Fruit fly (Drosophila melanogaster) whole organism, embryonic: ENCODE measurements around the gene CG9737.

Source experiments
- Blimp-1 ChIP-seq: fragments of 200-800 bp; sonication (Bioruptor generic); optimal IDR thresholded peaks from 3 replicates; lab custom pipeline; 2018; ENCODE audit warnings: missing biosample characterization, missing genetic modification characterization, mild to moderate bottlenecking, moderate library complexity, missing genetic modification reagents
- CG10147 ChIP-seq: fragments of 200-800 bp; sonication (Bioruptor generic); optimal IDR thresholded peaks from 2 replicates; lab custom pipeline; 2019; ENCODE audit warnings: missing biosample characterization, mild to moderate bottlenecking, missing genetic modification characterization, moderate library complexity
- CG10274 ChIP-seq: fragments of 200-800 bp; sonication (Bioruptor generic); optimal IDR thresholded peaks from 3 replicates; lab custom pipeline; 2017; ENCODE audit warnings: missing biosample characterization, mild to moderate bottlenecking, missing genetic modification characterization
- CG10431 ChIP-seq: fragments of 200-800 bp; sonication (Bioruptor generic); optimal IDR thresholded peaks from 3 replicates; lab custom pipeline; 2018; ENCODE audit warnings: missing biosample characterization, mild to moderate bottlenecking, missing genetic modification characterization
- CG10565 ChIP-seq: fragments of 200-800 bp; sonication (Bioruptor generic); optimal IDR thresholded peaks from 3 replicates; lab custom pipeline; 2016; ENCODE audit warnings: missing biosample characterization, mild to moderate bottlenecking, missing genetic modification characterization
- CG10979 ChIP-seq: fragments of 200-800 bp; sonication (Bioruptor generic); optimal IDR thresholded peaks from 2 replicates; lab custom pipeline; 2018; ENCODE audit warnings: missing biosample characterization, mild to moderate bottlenecking, missing genetic modification characterization, moderate library complexity
- CG13424 ChIP-seq: fragments of 200-800 bp; sonication (Bioruptor generic); optimal IDR thresholded peaks from 2 replicates; lab custom pipeline; 2019; ENCODE audit warnings: missing biosample characterization, mild to moderate bottlenecking, missing genetic modification characterization, moderate library complexity
- CG16779 ChIP-seq: fragments of 200-800 bp; sonication (Bioruptor generic); IDR thresholded peaks from 2 replicates; pipeline ENCODE4 v1.3.6; 2022; ENCODE audit warnings: missing biosample characterization, missing genetic modification characterization
- CG17612 ChIP-seq: fragments of 200-800 bp; sonication (Bioruptor generic); IDR thresholded peaks from 2 replicates; pipeline ENCODE4 v1.3.6; 2022; ENCODE audit warnings: missing biosample characterization, missing genetic modification characterization
- CG18262 ChIP-seq: fragments of 200-800 bp; optimal IDR thresholded peaks from 3 replicates; lab custom pipeline; 2019; ENCODE audit warnings: missing biosample characterization, mild to moderate bottlenecking, missing genetic modification characterization, moderate library complexity
- CG2120 ChIP-seq: fragments of 200-800 bp; sonication (Bioruptor generic); optimal IDR thresholded peaks from 3 replicates; lab custom pipeline; 2016; ENCODE audit warnings: missing biosample characterization, missing genetic modification characterization
- CG30431 ChIP-seq: fragments of 200-800 bp; sonication (Bioruptor generic); optimal IDR thresholded peaks from 2 replicates; lab custom pipeline; 2017; ENCODE audit warnings: missing biosample characterization, missing genetic modification characterization
- CG4328 ChIP-seq: fragments of 200-800 bp; sonication (Bioruptor generic); optimal IDR thresholded peaks from 3 replicates; lab custom pipeline; 2017; ENCODE audit warnings: missing biosample characterization, missing genetic modification reagents, missing genetic modification characterization
- CG6854 ChIP-seq: fragments of 200-800 bp; sonication (Bioruptor generic); optimal IDR thresholded peaks from 3 replicates; lab custom pipeline; 2017; ENCODE audit warnings: missing biosample characterization, mild to moderate bottlenecking, missing genetic modification characterization
- CG7556 ChIP-seq: fragments of 200-800 bp; sonication (Bioruptor generic); optimal IDR thresholded peaks from 2 replicates; lab custom pipeline; 2017; ENCODE audit warnings: missing biosample characterization, mild to moderate bottlenecking, missing genetic modification characterization
- CG7839 ChIP-seq: fragments of 200-800 bp; sonication (Bioruptor generic); optimal IDR thresholded peaks from 3 replicates; lab custom pipeline; 2018; ENCODE audit warnings: missing biosample characterization, mild to moderate bottlenecking, missing genetic modification characterization, moderate library complexity
- CG7928 ChIP-seq: fragments of 200-800 bp; sonication (Bioruptor generic); optimal IDR thresholded peaks from 2 replicates; lab custom pipeline; 2017; ENCODE audit warnings: missing biosample characterization, mild to moderate bottlenecking, missing genetic modification characterization
- CG8924 ChIP-seq: fragments of 200-800 bp; optimal IDR thresholded peaks from 3 replicates; lab custom pipeline; 2019; ENCODE audit warnings: missing biosample characterization, mild to moderate bottlenecking, missing genetic modification characterization, moderate library complexity
- CG9932 ChIP-seq: fragments of 200-800 bp; sonication (Bioruptor generic); IDR thresholded peaks from 2 replicates; pipeline ENCODE4 v1.3.6; 2022; ENCODE audit warnings: missing biosample characterization, missing genetic modification characterization
- D ChIP-seq, 2 experiments: fragments of 200-800 bp in 1 of 2; fragments of >200 bp in 1 of 2; sonication (Bioruptor generic) in 1 of 2; optimal IDR thresholded peaks; 2 replicates in 1 of 2; 3 replicates in 1 of 2; lab custom pipeline; 2017; ENCODE audit warnings: mild to moderate bottlenecking in 1 of 2, missing biosample characterization in 1 of 2, missing genetic modification characterization in 1 of 2, missing genetic modification reagents in 1 of 2
- Dbx ChIP-seq: fragments of 200-800 bp; sonication (Bioruptor generic); IDR thresholded peaks from 3 replicates; pipeline ENCODE4 v1.3.6; 2022; ENCODE audit warnings: missing biosample characterization, missing genetic modification characterization
- Eip74EF ChIP-seq, 2 experiments: fragments of 200-800 bp in 1 of 2; fragments of >200 bp in 1 of 2; sonication (Bioruptor generic) in 1 of 2; optimal IDR thresholded peaks; 2 replicates each; lab custom pipeline; 2017 to 2019; ENCODE audit warnings: missing biosample characterization in 2 of 2, missing genetic modification characterization in 2 of 2, mild to moderate bottlenecking in 1 of 2, moderate library complexity in 1 of 2
- Fer1 ChIP-seq: fragments of 200-800 bp; sonication (Bioruptor generic); optimal IDR thresholded peaks from 2 replicates; lab custom pipeline; 2017; ENCODE audit warnings: missing biosample characterization, mild to moderate bottlenecking, missing genetic modification characterization
- HmgD ChIP-seq: fragments of 200-800 bp; sonication (Bioruptor generic); optimal IDR thresholded peaks from 3 replicates; lab custom pipeline; 2016; ENCODE audit warnings: missing biosample characterization, missing genetic modification characterization
- Hmr ChIP-seq: fragments of 200-800 bp; sonication (Bioruptor generic); optimal IDR thresholded peaks from 3 replicates; lab custom pipeline; 2017; ENCODE audit warnings: mild to moderate bottlenecking, missing biosample characterization, missing genetic modification reagents, missing genetic modification characterization
- Hr51 ChIP-seq, 2 experiments: fragments of 200-800 bp; sonication (Bioruptor generic); optimal IDR thresholded peaks; 2 replicates in 1 of 2; 3 replicates in 1 of 2; lab custom pipeline; 2016 to 2018; ENCODE audit warnings: missing biosample characterization in 2 of 2, missing genetic modification characterization in 2 of 2, mild to moderate bottlenecking in 1 of 2, moderate library complexity in 1 of 2
- Meics ChIP-seq: fragments of 200-800 bp; sonication (Bioruptor generic); optimal IDR thresholded peaks from 2 replicates; lab custom pipeline; 2017; ENCODE audit warnings: missing biosample characterization, mild to moderate bottlenecking, missing genetic modification characterization
- Oaz ChIP-seq: fragments of 200-800 bp; sonication (Bioruptor generic); IDR thresholded peaks from 2 replicates; pipeline ENCODE4 v1.3.6; 2022; ENCODE audit warnings: missing biosample characterization, missing genetic modification characterization
- Ptx1 ChIP-seq: fragments of 200-800 bp; sonication (Bioruptor generic); IDR thresholded peaks from 2 replicates; pipeline ENCODE4 v1.3.6; 2022; ENCODE audit warnings: missing biosample characterization, missing genetic modification characterization
- Side ChIP-seq: fragments of 200-800 bp; sonication (Bioruptor generic); optimal IDR thresholded peaks from 2 replicates; lab custom pipeline; 2016; ENCODE audit warnings: missing biosample characterization, missing genetic modification characterization
- bab2 ChIP-seq: fragments of 200-800 bp; sonication (Bioruptor generic); optimal IDR thresholded peaks from 2 replicates; lab custom pipeline; 2016; ENCODE audit warnings: missing biosample characterization, missing genetic modification characterization
- bsh ChIP-seq, 2 experiments: fragments of 200-800 bp; sonication (Bioruptor generic); optimal IDR thresholded peaks; 2 replicates each; lab custom pipeline; 2017 to 2018; ENCODE audit warnings: mild to moderate bottlenecking in 2 of 2, missing biosample characterization in 2 of 2, missing genetic modification characterization in 2 of 2, moderate library complexity in 1 of 2
- dmrt99B ChIP-seq: fragments of 200-800 bp; sonication (Bioruptor generic); optimal IDR thresholded peaks from 2 replicates; lab custom pipeline; 2018; ENCODE audit warnings: missing biosample characterization, mild to moderate bottlenecking, missing genetic modification characterization, moderate library complexity
- exex ChIP-seq: fragments of 200-800 bp; sonication (Bioruptor generic); optimal IDR thresholded peaks from 4 replicates; lab custom pipeline; 2018; ENCODE audit warnings: missing biosample characterization, mild to moderate bottlenecking, missing genetic modification characterization, moderate library complexity
- fu2 ChIP-seq: fragments of 200-800 bp; sonication (Bioruptor generic); optimal IDR thresholded peaks from 2 replicates; lab custom pipeline; 2016; ENCODE audit warnings: missing biosample characterization, missing genetic modification characterization
- gem ChIP-seq: fragments of 200-800 bp; sonication (Bioruptor generic); optimal IDR thresholded peaks from 2 replicates; lab custom pipeline; 2019; ENCODE audit warnings: missing biosample characterization, mild to moderate bottlenecking, missing genetic modification characterization, moderate library complexity
- gro ChIP-seq: fragments of 200-800 bp; sonication (Bioruptor generic); optimal IDR thresholded peaks from 2 replicates; lab custom pipeline; 2016; ENCODE audit warnings: missing biosample characterization, missing genetic modification characterization
- gsb-n ChIP-seq: fragments of 200-800 bp; sonication (Bioruptor generic); optimal IDR thresholded peaks from 3 replicates; lab custom pipeline; 2018; ENCODE audit warnings: missing biosample characterization, mild to moderate bottlenecking, missing genetic modification characterization
- lab ChIP-seq: fragments of 200-800 bp; sonication (Bioruptor generic); optimal IDR thresholded peaks from 3 replicates; lab custom pipeline; 2017; ENCODE audit warnings: missing biosample characterization, missing genetic modification characterization, mild to moderate bottlenecking, moderate library complexity, missing genetic modification reagents
- lbe ChIP-seq: fragments of 200-800 bp; sonication (Bioruptor generic); optimal IDR thresholded peaks from 2 replicates; lab custom pipeline; 2016; ENCODE audit warnings: missing biosample characterization, mild to moderate bottlenecking, missing genetic modification characterization
- mam ChIP-seq: fragments of 200-800 bp; sonication (Bioruptor generic); optimal IDR thresholded peaks from 3 replicates; lab custom pipeline; 2016; ENCODE audit warnings: missing biosample characterization, missing genetic modification characterization
- nerfin-1 ChIP-seq: fragments of 200-800 bp; sonication (Bioruptor generic); optimal IDR thresholded peaks from 3 replicates; lab custom pipeline; 2019; ENCODE audit warnings: missing biosample characterization, mild to moderate bottlenecking, missing genetic modification characterization, moderate library complexity
- nom ChIP-seq: fragments of 200-800 bp; sonication (Bioruptor generic); optimal IDR thresholded peaks from 2 replicates; lab custom pipeline; 2017; ENCODE audit warnings: missing biosample characterization, missing genetic modification characterization, mild to moderate bottlenecking, moderate library complexity, missing genetic modification reagents
- pb ChIP-seq: fragments of 200-800 bp; sonication (Bioruptor generic); optimal IDR thresholded peaks from 3 replicates; lab custom pipeline; 2016; ENCODE audit warnings: missing biosample characterization, missing genetic modification characterization
- row ChIP-seq: fragments of 200-800 bp; sonication (Bioruptor generic); IDR thresholded peaks from 3 replicates; pipeline ENCODE4 v1.3.6; 2022; ENCODE audit warnings: missing biosample characterization, missing genetic modification characterization
- sens ChIP-seq: fragments of 200-800 bp; sonication (Bioruptor generic); peaks from one replicate; lab custom pipeline; 2016; ENCODE audit warnings: missing biosample characterization, missing genetic modification characterization
- seq ChIP-seq: fragments of 200-800 bp; sonication (Bioruptor generic); IDR thresholded peaks from 2 replicates; pipeline ENCODE4 v1.3.6; 2022; ENCODE audit warnings: missing biosample characterization, missing genetic modification characterization
- sqz ChIP-seq: fragments of 200-800 bp; sonication (Bioruptor generic); optimal IDR thresholded peaks from 3 replicates; lab custom pipeline; 2018; ENCODE audit warnings: missing biosample characterization, mild to moderate bottlenecking, missing genetic modification characterization
- tgo ChIP-seq: fragments of 200-800 bp; sonication (Bioruptor generic); IDR thresholded peaks from 3 replicates; pipeline ENCODE4 v1.3.6; 2022; ENCODE audit warnings: missing biosample characterization, missing genetic modification characterization

The CG9737 gene

DNA sequence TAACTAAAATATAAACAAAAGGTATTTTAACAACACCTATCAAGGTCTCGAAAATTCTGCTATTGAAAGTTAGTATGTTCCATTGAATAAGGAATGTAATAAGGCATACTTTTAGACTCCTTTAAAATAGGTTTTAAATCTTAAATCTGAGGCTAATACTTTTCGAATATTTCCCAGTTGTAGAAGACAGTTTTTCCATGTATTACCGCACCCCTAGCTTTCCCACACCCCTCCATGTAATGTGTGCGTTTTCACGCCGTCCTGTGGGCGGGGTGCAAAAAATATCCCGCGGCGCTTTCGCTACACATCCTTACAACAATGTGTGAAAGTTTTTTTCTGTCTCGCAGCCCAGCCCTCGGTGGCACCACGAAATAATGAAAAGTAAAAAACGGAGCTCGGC is 18.5 kb downstream of the CG9737 start (continued):
- TF ChIP-seq lbe (no peak), CG6854 (GFP tag; lab: Kevin White, UChicago) (no peak), Oaz (no peak), gsb-n (tag; lab: Kevin White, UChicago) (peak; percentile 23), lab (GFP tag; lab: Kevin White, UChicago) (peak; percentile 12), CG10147 (GFP tag; lab: Kevin White, UChicago) (no peak), CG13424 (tag; lab: Kevin White, UChicago) (peak; percentile 5), CG7928 (no peak), nom (GFP tag; lab: Kevin White, UChicago) (no peak), CG4328 (GFP tag; lab: Kevin White, UChicago) (no peak), CG7556 (GFP tag; lab: Kevin White, UChicago) (peak; percentile 36), tgo (GFP tag; lab: Robert Waterston, UW) (no peak), Eip74EF (GFP tag; optimal IDR thresholded peaks at IDR 0.05; lab: Kevin White, UChicago) (no peak), CG10274 (GFP tag; lab: Kevin White, UChicago) (no peak), mam (GFP tag; lab: Kevin White, UChicago) (no peak), Dbx (no peak), Hmr (GFP tag; lab: Kevin White, UChicago) (peak; percentile 10), CG30431 (GFP tag; lab: Kevin White, UChicago) (no peak), Meics (peak; percentile 8), Hr51 (GFP tag; optimal IDR thresholded peaks at IDR 0.05; lab: Kevin White, UChicago) (peak in 1 of 2 experiments; percentile 12), seq (GFP tag; lab: Robert Waterston, UW) (0 out of 2 replicates have a peak, but pooled peaks have one; percentile 24), HmgD (GFP tag; lab: Kevin White, UChicago) (no peak), row (GFP tag; lab: Robert Waterston, UW) (peak; percentile 54), fu2 (GFP tag; lab: Kevin White, UChicago) (no peak), exex (tag; lab: Kevin White, UChicago) (no peak), Fer1 (GFP tag; lab: Kevin White, UChicago) (peak; percentile 8), Blimp-1 (GFP tag; lab: Kevin White, UChicago) (peak; percentile 11), CG10979 (tag; lab: Kevin White, UChicago) (peak; percentile 15), CG10431 (GFP tag; lab: Kevin White, UChicago) (peak; percentile 92), Ptx1 (GFP tag; lab: Robert Waterston, UW) (peak; percentile 25; the same call in 1 of the 2 replicates), gro (GFP tag; lab: Kevin White, UChicago) (no peak), D (optimal IDR thresholded peaks at IDR 0.05; lab: Kevin White, UChicago) (no peak), D (GFP tag; optimal IDR thresholded peaks at IDR 0.05; lab: Kevin White, UChicago) (peak; percentile 12), bab2 (GFP tag; lab: Kevin White, UChicago) (no peak), CG17612 (GFP tag; lab: Robert Waterston, UW) (no peak), gem (tag; lab: Kevin White, UChicago) (peak; percentile 28), bsh (GFP tag; optimal IDR thresholded peaks at IDR 0.05; lab: Kevin White, UChicago) (peak in 1 of 2 experiments; percentile 26), CG18262 (peak; percentile 18), sens (GFP tag; lab: Kevin White, UChicago) (peak; percentile 17), CG2120 (GFP tag; lab: Kevin White, UChicago) (peak; percentile 23), CG16779 (GFP tag; lab: Robert Waterston, UW) (no peak), CG10565 (GFP tag; lab: Kevin White, UChicago) (no peak), pb (GFP tag; lab: Kevin White, UChicago) (no peak), CG9932 (GFP tag; lab: Robert Waterston, UW) (no peak), nerfin-1 (tag; lab: Kevin White, UChicago) (no peak), Side (GFP tag; lab: Kevin White, UChicago) (no peak), CG7839 (tag; lab: Kevin White, UChicago) (peak; percentile 10), sqz (GFP tag; lab: Kevin White, UChicago) (peak; percentile 14), dmrt99B (tag; lab: Kevin White, UChicago) (peak; percentile 17), CG8924 (tag; lab: Kevin White, UChicago) (peak; percentile 1)
